Fruit fly (Drosophila melanogaster) whole organism, prepupa: ENCODE measurements around the gene Pi4KIIIalpha.
A peak's percentile ranks its signal among the peaks of the same experiment; 100 is the strongest.

Experiments used
- CG10631 ChIP-seq: fragments of 200-800 bp; sonication (Bioruptor generic); optimal IDR thresholded peaks from 2 replicates; lab custom pipeline; 2016; ENCODE audit warnings: missing biosample characterization, missing genetic modification characterization
- CG1621 ChIP-seq: fragments of 200-800 bp; sonication (Bioruptor generic); optimal IDR thresholded peaks from 3 replicates; lab custom pipeline; 2018; ENCODE audit warnings: missing biosample characterization, mild to moderate bottlenecking, missing genetic modification characterization
- CG4318 ChIP-seq: fragments of 200-800 bp; sonication (Bioruptor generic); optimal IDR thresholded peaks from 3 replicates; lab custom pipeline; 2017; ENCODE audit warnings: missing biosample characterization, mild to moderate bottlenecking, missing genetic modification characterization
- CG6808 ChIP-seq: fragments of 200-800 bp; sonication (Bioruptor generic); optimal IDR thresholded peaks from 3 replicates; lab custom pipeline; 2017; ENCODE audit warnings: missing biosample characterization, missing genetic modification characterization, mild to moderate bottlenecking, moderate library complexity, missing genetic modification reagents
- CG8632 ChIP-seq: fragments of 200-800 bp; sonication (Bioruptor generic); optimal IDR thresholded peaks from 3 replicates; lab custom pipeline; 2016; ENCODE audit warnings: missing biosample characterization, missing genetic modification characterization
- Gug ChIP-seq: fragments of 200-800 bp; sonication (Bioruptor generic); IDR thresholded peaks from 2 replicates; pipeline ENCODE4 v1.3.6; 2022; ENCODE audit warnings: missing biosample characterization, missing genetic modification characterization
- Met ChIP-seq: fragments of 200-800 bp; sonication (Bioruptor generic); optimal IDR thresholded peaks from 3 replicates; lab custom pipeline; 2016; ENCODE audit warnings: missing biosample characterization, missing genetic modification characterization
- OdsH ChIP-seq: fragments of 200-800 bp; sonication (Bioruptor generic); optimal IDR thresholded peaks from 3 replicates; lab custom pipeline; 2016; ENCODE audit warnings: missing biosample characterization, missing genetic modification characterization
- acj6 ChIP-seq: fragments of 200-800 bp; sonication (Bioruptor generic); optimal IDR thresholded peaks from 3 replicates; lab custom pipeline; 2016; ENCODE audit warnings: missing biosample characterization, missing genetic modification characterization
- dsx ChIP-seq: fragments of 200-800 bp; optimal IDR thresholded peaks from 3 replicates; lab custom pipeline; 2019; ENCODE audit warnings: missing biosample characterization, mild to moderate bottlenecking, missing genetic modification characterization, moderate library complexity; ENCODE audit not compliant: poor library complexity, severe bottlenecking

dm6 chrX:2642484-2643379 lies 18.1 kb downstream of the Pi4KIIIalpha start:
- TF ChIP-seq CG8632 (no peak), CG6808 (peak; percentile 18), CG1621 (tag; lab: Kevin White, UChicago) (peak; percentile 3), CG4318 (no peak), OdsH (GFP tag; lab: Kevin White, UChicago) (no peak), dsx (GFP tag; lab: Kevin White, UChicago) (peak; percentile 1), acj6 (GFP tag; lab: Kevin White, UChicago) (no peak), Gug (GFP tag; lab: Robert Waterston, UW) (peak; percentile 17; the same call in 1 of the 2 replicates), CG10631 (GFP tag; lab: Kevin White, UChicago) (no peak), Met (GFP tag; lab: Kevin White, UChicago) (no peak)
